Worm (Caenorhabditis elegans) whole organism, L1 larva: ENCODE measurements around the gene chil-1.

Experiments
- ceh-82 ChIP-seq, 3 experiments: fragments of 150-350 bp in 1 of 3; sonication (generic microtip) in 2 of 3; optimal IDR thresholded peaks; 2 replicates each; lab custom pipeline; 2014 to 2017; ENCODE audit warnings: missing biosample characterization in 3 of 3, missing genetic modification characterization in 3 of 3
- elt-2 ChIP-seq: sonication (generic microtip); optimal IDR thresholded peaks from 2 replicates; lab custom pipeline; 2016; ENCODE audit warnings: missing genetic modification characterization, mild to moderate bottlenecking, inconsistent platforms, missing compliant biosample characterization, missing genetic modification reagents
- lir-3 ChIP-seq: sonication (generic microtip); optimal IDR thresholded peaks from 2 replicates; lab custom pipeline; 2016; ENCODE audit warnings: mild to moderate bottlenecking, missing genetic modification characterization, moderate library complexity, missing compliant biosample characterization; ENCODE audit not compliant: poor library complexity
- nhr-11 ChIP-seq: fragments of 150-350 bp; optimal IDR thresholded peaks from 2 replicates; lab custom pipeline; 2014; ENCODE audit warnings: missing biosample characterization, missing genetic modification characterization
- nhr-77 ChIP-seq: fragments of 150-350 bp; optimal IDR thresholded peaks from 2 replicates; lab custom pipeline; 2014; ENCODE audit warnings: missing biosample characterization, missing genetic modification characterization
- nhr-90 ChIP-seq: sonication (generic microtip); optimal IDR thresholded peaks from 2 replicates; lab custom pipeline; 2016; ENCODE audit warnings: mild to moderate bottlenecking, missing genetic modification characterization, missing compliant biosample characterization; ENCODE audit not compliant: poor library complexity
- snpc-4 ChIP-seq: fragments of 150-350 bp; optimal IDR thresholded peaks from 2 replicates; lab custom pipeline; 2014; ENCODE audit warnings: missing biosample characterization, missing genetic modification characterization
- unc-62 ChIP-seq: fragments of 150-350 bp; optimal IDR thresholded peaks from 2 replicates; lab custom pipeline; 2014; ENCODE audit warnings: missing biosample characterization, missing genetic modification reagents, missing genetic modification characterization

- TF ChIP-seq nhr-11 (tag; lab: Kevin White, UChicago): no peak
- no peak for TF ChIP-seq unc-62
- TF ChIP-seq lir-3: no peak
- TF ChIP-seq nhr-77: no peak
- TF ChIP-seq elt-2 (tag; lab: Kevin White, UChicago): no peak
- no peak for TF ChIP-seq nhr-90 (tag; lab: Kevin White, UChicago)
- no peak for TF ChIP-seq ceh-82 (tag; optimal IDR thresholded peaks at IDR 0.05; lab: Kevin White, UChicago)
- TF ChIP-seq snpc-4: no peak
Measured at ce11 chrII:9861394-9861793, 4.9 kb downstream of the chil-1 start, which contains the start of gene chil-3.
